Worm (Caenorhabditis elegans) whole organism, L1 larva: ENCODE results near the gene C01G5.3.

ENCODE experiments used
- C04F5.9 ChIP-seq: sonication (generic microtip); optimal IDR thresholded peaks from 2 replicates; lab custom pipeline; 2016; ENCODE audit warnings: missing genetic modification characterization, missing compliant biosample characterization
- C16A3.4 ChIP-seq: fragments of 150-350 bp; optimal IDR thresholded peaks from 2 replicates; lab custom pipeline; 2014; ENCODE audit warnings: missing biosample characterization, missing genetic modification characterization
- F16B12.6 ChIP-seq: fragments of 150-350 bp; optimal IDR thresholded peaks from 2 replicates; lab custom pipeline; 2014; ENCODE audit warnings: missing biosample characterization, missing genetic modification characterization
- Y116A8C.19 ChIP-seq: sonication (generic microtip); optimal IDR thresholded peaks from 2 replicates; lab custom pipeline; 2016; ENCODE audit warnings: missing compliant biosample characterization, missing genetic modification characterization, borderline replicate concordance
- aha-1 ChIP-seq: fragments of 150-350 bp; optimal IDR thresholded peaks from 2 replicates; lab custom pipeline; 2014; ENCODE audit warnings: missing biosample characterization, missing genetic modification characterization
- alr-1 ChIP-seq: fragments of 200-800 bp; sonication (Bioruptor generic); optimal IDR thresholded peaks from 2 replicates; lab custom pipeline; 2018; ENCODE audit warnings: borderline replicate concordance, mild to moderate bottlenecking, missing genetic modification characterization, missing compliant biosample characterization
- aly-2 ChIP-seq: fragments of 150-350 bp; optimal IDR thresholded peaks from 2 replicates; lab custom pipeline; 2014; ENCODE audit warnings: missing biosample characterization, missing genetic modification characterization
- ceh-63 ChIP-seq: fragments of 200-800 bp; sonication (Bioruptor generic); optimal IDR thresholded peaks from 2 replicates; lab custom pipeline; 2018; ENCODE audit warnings: mild to moderate bottlenecking, missing genetic modification characterization, missing compliant biosample characterization
- ceh-82 ChIP-seq, 3 experiments: fragments of 150-350 bp in 1 of 3; sonication (generic microtip) in 2 of 3; optimal IDR thresholded peaks; 2 replicates each; lab custom pipeline; 2014 to 2017; ENCODE audit warnings: missing biosample characterization in 3 of 3, missing genetic modification characterization in 3 of 3
- ceh-88 ChIP-seq: fragments of 200-800 bp; sonication (Bioruptor generic); IDR thresholded peaks from 2 replicates; pipeline ENCODE4 v1.3.6; 2022; ENCODE audit warnings: missing genetic modification characterization, missing compliant biosample characterization
- ces-1 ChIP-seq: fragments of 150-350 bp; optimal IDR thresholded peaks from 2 replicates; lab custom pipeline; 2014; ENCODE audit warnings: missing biosample characterization, missing genetic modification reagents, missing genetic modification characterization
- dpl-1 ChIP-seq, 3 experiments: fragments of 150-350 bp in 2 of 3; sonication (generic microtip) in 1 of 3; optimal IDR thresholded peaks; 2 replicates each; lab custom pipeline; 2014 to 2017; ENCODE audit warnings: missing biosample characterization in 3 of 3, missing genetic modification characterization in 3 of 3, missing genetic modification reagents in 3 of 3
- dsc-1 ChIP-seq: sonication (generic microtip); optimal IDR thresholded peaks from 2 replicates; lab custom pipeline; 2016; ENCODE audit warnings: mild to moderate bottlenecking, missing genetic modification characterization, missing compliant biosample characterization
- efl-1 ChIP-seq, 4 experiments: fragments of 150-350 bp; optimal IDR thresholded peaks in 3 of 4; peaks in 1 of 4; 1 replicate in 1 of 4; 2 replicates in 3 of 4; lab custom pipeline; 2014; ENCODE audit warnings: missing biosample characterization in 2 of 4, missing genetic modification characterization in 2 of 4, missing genetic modification reagents in 2 of 4
- efl-3 ChIP-seq: fragments of 200-800 bp; sonication (Bioruptor generic); optimal IDR thresholded peaks from 2 replicates; lab custom pipeline; 2018; ENCODE audit warnings: mild to moderate bottlenecking, missing genetic modification characterization, missing compliant biosample characterization
- egl-13 ChIP-seq: sonication (generic microtip); optimal IDR thresholded peaks from 2 replicates; lab custom pipeline; 2016; ENCODE audit warnings: missing genotype, missing genetic modification reagents, missing genetic modification characterization, missing compliant biosample characterization
- elt-2 ChIP-seq: sonication (generic microtip); optimal IDR thresholded peaks from 2 replicates; lab custom pipeline; 2016; ENCODE audit warnings: missing genetic modification characterization, mild to moderate bottlenecking, inconsistent platforms, missing compliant biosample characterization, missing genetic modification reagents
- elt-3 ChIP-seq, 6 experiments: fragments of 150-350 bp in 1 of 6; sonication (generic microtip); optimal IDR thresholded peaks; 2 replicates each; lab custom pipeline; 2017 to 2018; ENCODE audit warnings: missing biosample characterization in 6 of 6, missing genetic modification characterization in 6 of 6, inconsistent platforms in 1 of 6
- ets-5 ChIP-seq: fragments of 200-800 bp; sonication (Bioruptor generic); IDR thresholded peaks from 2 replicates; pipeline ENCODE4 v1.3.6; 2022; ENCODE audit warnings: missing genetic modification characterization, missing compliant biosample characterization
- fkh-10 ChIP-seq: sonication (generic microtip); optimal IDR thresholded peaks from 2 replicates; lab custom pipeline; 2017; ENCODE audit warnings: missing biosample characterization, missing genetic modification reagents, missing genetic modification characterization
- fkh-8 ChIP-seq: sonication (generic microtip); optimal IDR thresholded peaks from 2 replicates; lab custom pipeline; 2016; ENCODE audit warnings: mild to moderate bottlenecking, missing genetic modification characterization, missing compliant biosample characterization
- fos-1 ChIP-seq: fragments of 150-350 bp; optimal IDR thresholded peaks from 2 replicates; lab custom pipeline; 2014; ENCODE audit warnings: missing biosample characterization, missing genetic modification characterization
- grh-1 ChIP-seq: fragments of 200-800 bp; sonication (Bioruptor generic); IDR thresholded peaks from 2 replicates; pipeline ENCODE4 v1.3.6; 2022; ENCODE audit warnings: missing genetic modification reagents, missing genetic modification characterization, missing compliant biosample characterization
- hlh-4 ChIP-seq: sonication (generic microtip); optimal IDR thresholded peaks from 2 replicates; lab custom pipeline; 2016; ENCODE audit warnings: mild to moderate bottlenecking, missing genetic modification characterization, missing compliant biosample characterization
- hpl-2 ChIP-seq: fragments of 150-350 bp; optimal IDR thresholded peaks from 2 replicates; lab custom pipeline; 2014; ENCODE audit warnings: missing biosample characterization, missing genetic modification reagents, missing genetic modification characterization
- jun-1 ChIP-seq: fragments of 150-350 bp; optimal IDR thresholded peaks from 2 replicates; lab custom pipeline; 2014; ENCODE audit warnings: missing biosample characterization, missing genetic modification reagents, missing genetic modification characterization
- lin-13 ChIP-seq: fragments of 150-350 bp; optimal IDR thresholded peaks from 2 replicates; lab custom pipeline; 2014; ENCODE audit warnings: missing biosample characterization, missing genetic modification reagents, missing genetic modification characterization
- lin-14 ChIP-seq: fragments of 200-800 bp; sonication (Bioruptor generic); optimal IDR thresholded peaks from 2 replicates; lab custom pipeline; 2018; ENCODE audit warnings: mild to moderate bottlenecking, missing genetic modification characterization, moderate library complexity, missing compliant biosample characterization
- lin-15B ChIP-seq: fragments of 150-350 bp; sonication (generic microtip); optimal IDR thresholded peaks from 3 replicates; lab custom pipeline; 2014; ENCODE audit warnings: missing biosample characterization, missing genetic modification characterization
- lin-39 ChIP-seq: fragments of 150-350 bp; optimal IDR thresholded peaks from 2 replicates; lab custom pipeline; 2014; ENCODE audit warnings: missing biosample characterization, missing genetic modification reagents, missing genetic modification characterization
- lsy-2 ChIP-seq, 2 experiments: fragments of 150-350 bp; optimal IDR thresholded peaks; 2 replicates each; lab custom pipeline; 2014; ENCODE audit warnings: missing biosample characterization in 2 of 2, missing genetic modification characterization in 2 of 2
- mab-9 ChIP-seq: fragments of 200-800 bp; sonication (Bioruptor generic); IDR thresholded peaks from 2 replicates; pipeline ENCODE4 v1.3.6; 2022; ENCODE audit warnings: missing genetic modification reagents, missing genetic modification characterization, missing compliant biosample characterization
- mep-1 ChIP-seq: fragments of 150-350 bp; optimal IDR thresholded peaks from 2 replicates; lab custom pipeline; 2014; ENCODE audit warnings: missing biosample characterization, missing genetic modification characterization
- nhr-47 ChIP-seq: sonication (generic microtip); optimal IDR thresholded peaks from 2 replicates; lab custom pipeline; 2016; ENCODE audit warnings: mild to moderate bottlenecking, missing genetic modification characterization, moderate library complexity, missing compliant biosample characterization
- nhr-71 ChIP-seq: sonication (generic microtip); optimal IDR thresholded peaks from 2 replicates; lab custom pipeline; 2016; ENCODE audit warnings: mild to moderate bottlenecking, missing genetic modification characterization, moderate library complexity, missing compliant biosample characterization
- nhr-85 ChIP-seq: sonication (generic microtip); peaks from one replicate; lab custom pipeline; 2016; ENCODE audit warnings: missing genetic modification characterization, inconsistent platforms, missing compliant biosample characterization
- nhr-90 ChIP-seq: sonication (generic microtip); optimal IDR thresholded peaks from 2 replicates; lab custom pipeline; 2016; ENCODE audit warnings: mild to moderate bottlenecking, missing genetic modification characterization, missing compliant biosample characterization; ENCODE audit not compliant: poor library complexity
- pqm-1 ChIP-seq: sonication (generic microtip); optimal IDR thresholded peaks from 3 replicates; lab custom pipeline; 2017; ENCODE audit warnings: missing biosample characterization, missing genetic modification characterization
- sox-4 ChIP-seq: sonication (generic microtip); optimal IDR thresholded peaks from 2 replicates; lab custom pipeline; 2016; ENCODE audit warnings: missing genetic modification characterization, missing compliant biosample characterization
- sptf-1 ChIP-seq: fragments of 150-350 bp; optimal IDR thresholded peaks from 2 replicates; lab custom pipeline; 2014; ENCODE audit warnings: missing biosample characterization, missing genetic modification characterization
- unc-30 ChIP-seq: sonication (generic microtip); optimal IDR thresholded peaks from 2 replicates; lab custom pipeline; 2017; ENCODE audit warnings: missing biosample characterization, missing genetic modification characterization
- unc-62 ChIP-seq: fragments of 150-350 bp; optimal IDR thresholded peaks from 2 replicates; lab custom pipeline; 2014; ENCODE audit warnings: missing biosample characterization, missing genetic modification reagents, missing genetic modification characterization
- unc-86 ChIP-seq: sonication (generic microtip); optimal IDR thresholded peaks from 2 replicates; lab custom pipeline; 2016; ENCODE audit warnings: missing genetic modification characterization, missing compliant biosample characterization
- ztf-4 ChIP-seq: fragments of 150-350 bp; optimal IDR thresholded peaks from 2 replicates; lab custom pipeline; 2014; ENCODE audit warnings: missing biosample characterization, missing genetic modification characterization

The C01G5.3 gene

DNA sequence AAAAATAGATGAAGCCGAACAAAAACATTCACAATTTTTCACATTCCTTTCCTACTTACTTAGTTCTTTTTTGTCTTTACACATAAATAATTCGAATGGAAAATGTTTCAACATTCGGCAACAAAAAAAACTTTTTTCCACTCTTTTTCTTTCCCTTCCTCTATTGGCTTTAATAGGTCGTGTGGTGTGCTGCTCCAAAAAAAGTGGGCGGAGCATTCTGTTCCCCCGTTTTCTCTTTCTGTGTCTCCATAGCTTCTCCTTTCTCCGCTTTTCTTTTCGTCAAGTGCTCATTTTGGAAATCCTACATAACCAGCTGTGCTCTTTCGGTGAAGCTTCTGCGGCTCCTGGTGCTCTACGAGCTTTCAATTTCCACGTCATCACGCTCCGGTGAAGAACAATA is 5.4 kb downstream of the C01G5.3 start, which contains the start of gene C01G5.25:
TSS of gene C01G5.25 (plus strand) at position 250 of the 400 bp plus-strand sequence.
- TF ChIP-seq nhr-90 (no peak), ets-5 (GFP tag; lab: Robert Waterston, UW) (no peak), unc-30 (tag; lab: Kevin White, UChicago) (no peak), aha-1 (tag; lab: Kevin White, UChicago) (no peak), nhr-71 (tag; lab: Kevin White, UChicago) (no peak), ceh-82 (tag; optimal IDR thresholded peaks at IDR 0.05; lab: Kevin White, UChicago) (peak in 1 of 3 experiments; percentile 23), dsc-1 (no peak), dpl-1 (GFP tag; optimal IDR thresholded peaks at IDR 0.05; lab: Kevin White, UChicago) (peak in 1 of 3 experiments; percentile 12), fos-1 (tag; lab: Kevin White, UChicago) (no peak), C16A3.4 (no peak), ceh-88 (GFP tag; lab: Robert Waterston, UW) (no peak), lin-15B (tag; lab: Kevin White, UChicago) (no peak), egl-13 (tag; lab: Kevin White, UChicago) (no peak), fkh-8 (tag; lab: Kevin White, UChicago) (peak; percentile 2), pqm-1 (tag; lab: Kevin White, UChicago) (no peak), lin-14 (GFP tag; lab: Kevin White, UChicago) (peak; percentile 69), lin-13 (no peak), ceh-63 (GFP tag; lab: Kevin White, UChicago) (no peak), unc-86 (peak; percentile 56), ces-1 (GFP tag; lab: Kevin White, UChicago) (no peak)

DNA sequence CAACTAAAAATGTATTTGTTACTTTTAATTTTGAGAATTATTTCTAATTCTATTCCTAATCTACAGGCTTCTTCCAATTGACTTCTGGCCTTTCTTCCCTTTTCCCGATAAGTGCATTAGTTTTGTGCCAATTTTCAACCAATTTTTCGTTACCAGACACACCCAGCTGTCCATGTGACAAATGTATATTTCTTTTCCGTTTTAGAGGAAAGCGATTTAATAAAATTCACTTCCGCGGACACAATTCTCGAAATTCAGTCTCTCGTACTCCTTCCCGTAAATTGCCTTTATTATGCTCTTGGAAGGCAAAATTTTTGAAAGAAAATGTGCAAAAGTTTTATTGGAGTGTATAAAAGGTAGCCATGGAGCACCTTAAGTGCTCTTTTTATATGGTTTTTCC is 7.0 kb downstream of the C01G5.3 start:
- TF ChIP-seq mab-9 (GFP tag; lab: Robert Waterston, UW) = 0 out of 2 replicates have a peak, but pooled peaks have one; percentile 25
- no peak for TF ChIP-seq lin-15B (tag; lab: Kevin White, UChicago)
- TF ChIP-seq fkh-8 (tag; lab: Kevin White, UChicago) = peak; percentile 79
- no peak for TF ChIP-seq C16A3.4
- peak in 1 of 2 experiments; percentile 12 for TF ChIP-seq efl-1 (optimal IDR thresholded peaks at IDR 0.05; lab: Kevin White, UChicago)
- no peak for TF ChIP-seq efl-1 (GFP tag; optimal IDR thresholded peaks at IDR 0.05 in 1 of 2; lab: Kevin White, UChicago)
- TF ChIP-seq lin-14 (GFP tag; lab: Kevin White, UChicago) = peak; percentile 67
- peak; percentile 46 for TF ChIP-seq nhr-47 (tag; lab: Kevin White, UChicago)
- peak; percentile 43 for TF ChIP-seq nhr-71 (tag; lab: Kevin White, UChicago)
- no peak for TF ChIP-seq ceh-63 (GFP tag; lab: Kevin White, UChicago)
- TF ChIP-seq hpl-2 (GFP tag; lab: Kevin White, UChicago) = no peak
- TF ChIP-seq unc-86 = no peak
- TF ChIP-seq ztf-4 (tag; lab: Kevin White, UChicago) = no peak
- TF ChIP-seq elt-2 (tag; lab: Kevin White, UChicago) = no peak
- TF ChIP-seq grh-1 (GFP tag; lab: Robert Waterston, UW) = no peak
- TF ChIP-seq sptf-1 = no peak
- peak; percentile 6 for TF ChIP-seq mep-1
- no peak for TF ChIP-seq sox-4 (tag; lab: Kevin White, UChicago)
- no peak for TF ChIP-seq jun-1 (tag; lab: Kevin White, UChicago)
- no peak for TF ChIP-seq alr-1 (tag; lab: Kevin White, UChicago)

DNA sequence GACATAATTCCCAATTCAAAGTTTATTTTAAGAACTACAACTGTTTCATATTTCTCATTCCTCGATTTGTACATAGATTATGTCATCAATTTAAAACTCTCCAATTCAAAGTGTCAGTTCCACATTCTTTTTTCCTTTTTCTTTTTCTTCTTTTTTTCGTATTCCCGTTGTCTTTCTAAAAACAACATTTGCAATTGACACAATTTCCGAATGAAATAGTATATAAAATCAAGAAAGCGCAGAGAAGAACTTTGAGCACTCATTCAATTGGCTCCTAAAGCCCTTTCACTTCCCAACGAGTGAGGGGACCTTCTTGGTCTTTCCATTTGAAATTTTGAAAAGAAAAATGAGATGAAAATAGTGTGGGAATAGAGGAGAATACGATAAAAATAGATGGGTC is 11.4 kb downstream of the C01G5.3 start:
- TF ChIP-seq lin-14 (GFP tag; lab: Kevin White, UChicago) = peak; percentile 56
- TF ChIP-seq efl-1 (optimal IDR thresholded peaks at IDR 0.05; lab: Kevin White, UChicago) = peak in 1 of 2 experiments; percentile 3
- no peak for TF ChIP-seq efl-1 (GFP tag; optimal IDR thresholded peaks at IDR 0.05 in 1 of 2; lab: Kevin White, UChicago)
- no peak for TF ChIP-seq elt-3 (tag; optimal IDR thresholded peaks at IDR 0.05; lab: Kevin White, UChicago)
- TF ChIP-seq unc-62 (GFP tag; lab: Kevin White, UChicago) = no peak
- peak; percentile 56 for TF ChIP-seq fkh-10 (GFP tag; lab: Kevin White, UChicago)

DNA sequence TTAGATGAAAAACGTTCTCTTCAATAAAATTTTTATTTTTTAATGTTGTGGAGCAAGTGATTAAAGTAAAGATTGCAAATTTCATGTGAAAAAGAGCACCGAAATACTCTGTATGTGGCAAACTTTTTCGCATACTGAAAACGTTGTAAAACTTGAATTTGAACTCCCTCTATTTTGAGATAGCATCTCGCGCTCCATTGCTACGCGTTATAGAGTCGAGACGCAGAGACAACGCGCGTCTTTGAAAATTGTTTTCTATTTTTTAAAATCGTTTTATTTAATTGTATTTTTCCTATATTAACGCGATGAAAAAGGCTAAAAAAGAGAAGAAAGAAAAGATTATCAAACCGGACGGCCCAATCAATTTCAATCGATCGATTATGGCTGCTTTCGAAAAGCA is 12.6 kb downstream of the C01G5.3 start, which contains the start of gene fan-1:
TSS of gene fan-1 (plus strand) at position 78 of the 400 bp plus-strand sequence.
- TF ChIP-seq nhr-85 (tag; lab: Kevin White, UChicago) (peak; percentile 69), F16B12.6 (tag; lab: Kevin White, UChicago) (peak; percentile 40), Y116A8C.19 (tag; lab: Kevin White, UChicago) (no peak), jun-1 (tag; lab: Kevin White, UChicago) (no peak), dpl-1 (GFP tag; optimal IDR thresholded peaks at IDR 0.05; lab: Kevin White, UChicago) (peak; percentile 96 to 97 (median 96)), unc-86 (peak; percentile 48), aly-2 (tag; lab: Kevin White, UChicago) (peak; percentile 14), sptf-1 (no peak), unc-30 (tag; lab: Kevin White, UChicago) (no peak), efl-3 (GFP tag; lab: Kevin White, UChicago) (no peak), fkh-8 (tag; lab: Kevin White, UChicago) (peak; percentile 43), grh-1 (GFP tag; lab: Robert Waterston, UW) (no peak), hlh-4 (tag; lab: Kevin White, UChicago) (no peak), lsy-2 (tag; optimal IDR thresholded peaks at IDR 0.05; lab: Kevin White, UChicago) (peak; percentile 71 to 87), efl-1 (optimal IDR thresholded peaks at IDR 0.05; lab: Kevin White, UChicago) (peak; percentile 94 to 98), efl-1 (GFP tag; optimal IDR thresholded peaks at IDR 0.05 in 1 of 2; lab: Kevin White, UChicago) (peak; percentile 98 to 100), fos-1 (tag; lab: Kevin White, UChicago) (peak; percentile 49), elt-2 (tag; lab: Kevin White, UChicago) (no peak), lin-39 (tag; lab: Kevin White, UChicago) (peak; percentile 0), C04F5.9 (tag; lab: Kevin White, UChicago) (no peak)
